Fruit fly (Drosophila melanogaster) whole organism, embryonic: Measurements from ENCODE around the gene CG10621.

Experiments
- CG31365 ChIP-seq: fragments of 200-800 bp; sonication (Bioruptor generic); optimal IDR thresholded peaks from 2 replicates; lab custom pipeline; 2018; ENCODE audit warnings: missing biosample characterization, mild to moderate bottlenecking, missing genetic modification characterization
- Dll ChIP-seq: fragments of 200-800 bp; sonication (Bioruptor generic); IDR thresholded peaks from 4 replicates; pipeline ENCODE4 v1.3.6; 2022; ENCODE audit warnings: missing biosample characterization, missing genetic modification characterization; ENCODE audit not compliant: partially characterized antibody
- Fer3 ChIP-seq: fragments of 200-800 bp; sonication (Bioruptor generic); optimal IDR thresholded peaks from 2 replicates; lab custom pipeline; 2018; ENCODE audit warnings: missing biosample characterization, mild to moderate bottlenecking, missing genetic modification characterization, moderate library complexity
- HLH3B ChIP-seq: fragments of 200-800 bp; sonication (Bioruptor generic); IDR thresholded peaks from 2 replicates; pipeline ENCODE4 v1.3.6; 2022; ENCODE audit warnings: missing biosample characterization, missing genetic modification characterization
- btn ChIP-seq: fragments of 200-800 bp; sonication (Bioruptor generic); optimal IDR thresholded peaks from 2 replicates; lab custom pipeline; 2016; ENCODE audit warnings: missing biosample characterization, missing genetic modification characterization
- chinmo ChIP-seq: fragments of 200-800 bp; sonication (Bioruptor generic); IDR thresholded peaks from 4 replicates; pipeline ENCODE4 v1.3.6; 2022; ENCODE audit warnings: missing biosample characterization, missing genetic modification characterization; ENCODE audit not compliant: partially characterized antibody
- dm ChIP-seq: fragments of 200-800 bp; sonication (Bioruptor generic); optimal IDR thresholded peaks from 3 replicates; lab custom pipeline; 2016; ENCODE audit warnings: missing biosample characterization, missing genetic modification characterization
- inv ChIP-seq: fragments of 200-800 bp; sonication (Bioruptor generic); IDR thresholded peaks from 2 replicates; pipeline ENCODE4 v1.3.6; 2022; ENCODE audit warnings: missing biosample characterization, missing genetic modification characterization; ENCODE audit not compliant: partially characterized antibody
- sima ChIP-seq: fragments of 200-800 bp; sonication (Bioruptor generic); optimal IDR thresholded peaks from 2 replicates; lab custom pipeline; 2016; ENCODE audit warnings: missing biosample characterization, missing genetic modification characterization

DNA sequence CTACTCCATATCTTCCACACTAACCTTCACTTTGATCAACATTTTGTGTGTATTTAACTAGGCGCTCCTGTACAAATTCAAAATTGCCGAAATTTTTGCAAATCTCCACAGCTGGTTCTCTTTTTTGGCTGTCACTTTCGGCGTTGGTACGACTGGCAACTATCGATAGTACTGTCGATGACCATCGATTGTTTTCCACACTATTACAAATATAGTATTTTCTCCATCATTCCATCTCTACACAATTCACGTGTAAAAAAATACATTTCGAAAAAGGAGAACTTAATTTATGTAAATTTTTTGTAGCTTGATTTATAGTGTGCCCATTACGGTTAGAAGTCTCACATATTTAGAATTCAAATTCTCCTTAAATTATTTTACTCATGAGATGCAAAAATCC lies 2.6 kb downstream of the CG10621 start, which contains the start of gene Nedd8:
- TF ChIP-seq dm (no peak), sima (GFP tag; lab: Kevin White, UChicago) (no peak), Dll (peak; percentile 92), HLH3B (GFP tag; lab: Robert Waterston, UW) (no peak), Fer3 (tag; lab: Kevin White, UChicago) (no peak), chinmo (GFP tag; lab: Robert Waterston, UW) (peak; percentile 86; the same call in 3 of the 4 replicates), btn (GFP tag; lab: Kevin White, UChicago) (no peak), CG31365 (tag; lab: Kevin White, UChicago) (no peak), inv (GFP tag; lab: Robert Waterston, UW) (peak; percentile 76)
